Fruit fly (Drosophila melanogaster) whole organism, embryonic: ENCODE measurements around the gene Fancl.
A peak's percentile ranks its signal among the peaks of the same experiment; 100 is the strongest.

Experiments used
- Atf-2 ChIP-seq: fragments of 200-800 bp; sonication (Bioruptor generic); optimal IDR thresholded peaks from 2 replicates; lab custom pipeline; 2016; ENCODE audit warnings: missing biosample characterization, missing genetic modification characterization
- Blimp-1 ChIP-seq: fragments of 200-800 bp; sonication (Bioruptor generic); optimal IDR thresholded peaks from 3 replicates; lab custom pipeline; 2018; ENCODE audit warnings: missing biosample characterization, missing genetic modification characterization, mild to moderate bottlenecking, moderate library complexity, missing genetic modification reagents
- CG10147 ChIP-seq: fragments of 200-800 bp; sonication (Bioruptor generic); optimal IDR thresholded peaks from 2 replicates; lab custom pipeline; 2019; ENCODE audit warnings: missing biosample characterization, mild to moderate bottlenecking, missing genetic modification characterization, moderate library complexity
- CG11085 ChIP-seq: fragments of 200-800 bp; sonication (Bioruptor generic); IDR thresholded peaks from 2 replicates; pipeline ENCODE4 v1.3.6; 2022; ENCODE audit warnings: missing biosample characterization, missing genetic modification characterization
- CG11696 ChIP-seq: fragments of 200-800 bp; sonication (Bioruptor generic); IDR thresholded peaks from 2 replicates; pipeline ENCODE4 v1.3.6; 2022; ENCODE audit warnings: missing biosample characterization, missing genetic modification characterization
- CG12071 ChIP-seq: fragments of 200-800 bp; sonication (Bioruptor generic); optimal IDR thresholded peaks from 3 replicates; lab custom pipeline; 2018; ENCODE audit warnings: missing biosample characterization, mild to moderate bottlenecking, missing genetic modification characterization
- CG13296 ChIP-seq: fragments of 200-800 bp; sonication (Bioruptor generic); optimal IDR thresholded peaks from 3 replicates; lab custom pipeline; 2018; ENCODE audit warnings: missing biosample characterization, mild to moderate bottlenecking, missing genetic modification characterization
- CG14667 ChIP-seq: fragments of 200-800 bp; sonication (Bioruptor generic); IDR thresholded peaks from 2 replicates; pipeline ENCODE4 v1.3.6; 2022; ENCODE audit warnings: missing biosample characterization, missing genetic modification characterization
- CG15514 ChIP-seq: fragments of 200-800 bp; sonication (Bioruptor generic); optimal IDR thresholded peaks from 3 replicates; lab custom pipeline; 2017; ENCODE audit warnings: missing biosample characterization, missing genetic modification characterization, mild to moderate bottlenecking, moderate library complexity, missing genetic modification reagents
- CG17328 ChIP-seq: fragments of 200-800 bp; sonication (Bioruptor generic); IDR thresholded peaks from 2 replicates; pipeline ENCODE4 v1.3.6; 2022; ENCODE audit warnings: missing biosample characterization, missing genetic modification characterization
- CG18599 ChIP-seq: fragments of 200-800 bp; sonication (Bioruptor generic); optimal IDR thresholded peaks from 3 replicates; lab custom pipeline; 2017; ENCODE audit warnings: missing biosample characterization, missing genetic modification characterization, mild to moderate bottlenecking, moderate library complexity, missing genetic modification reagents
- CG2129 ChIP-seq: fragments of 200-800 bp; sonication (Bioruptor generic); IDR thresholded peaks from 2 replicates; pipeline ENCODE4 v1.3.6; 2022; ENCODE audit warnings: missing biosample characterization, missing genetic modification characterization; ENCODE audit not compliant: partially characterized antibody
- CG2678 ChIP-seq: fragments of 200-800 bp; sonication (Bioruptor generic); optimal IDR thresholded peaks from 3 replicates; lab custom pipeline; 2019; ENCODE audit warnings: missing biosample characterization, mild to moderate bottlenecking, missing genetic modification characterization, moderate library complexity
- CG31441 ChIP-seq: fragments of 200-800 bp; sonication (Bioruptor generic); IDR thresholded peaks from 2 replicates; pipeline ENCODE4 v1.3.6; 2022; ENCODE audit warnings: missing biosample characterization, missing genetic modification characterization
- CG32772 ChIP-seq: fragments of 200-800 bp; sonication (Bioruptor generic); IDR thresholded peaks from 2 replicates; pipeline ENCODE4 v1.3.6; 2022; ENCODE audit warnings: missing biosample characterization, missing genetic modification characterization
- CG33557 ChIP-seq: fragments of 200-800 bp; sonication (Bioruptor generic); optimal IDR thresholded peaks from 2 replicates; lab custom pipeline; 2019; ENCODE audit warnings: missing biosample characterization, mild to moderate bottlenecking, missing genetic modification characterization, moderate library complexity
- CG34224 ChIP-seq: fragments of 200-800 bp; sonication (Bioruptor generic); IDR thresholded peaks from 3 replicates; pipeline ENCODE4 v1.3.6; 2022; ENCODE audit warnings: missing biosample characterization, missing genetic modification characterization; ENCODE audit not compliant: partially characterized antibody
- CG5180 ChIP-seq: fragments of 200-800 bp; sonication (Bioruptor generic); optimal IDR thresholded peaks from 3 replicates; lab custom pipeline; 2017; ENCODE audit warnings: missing biosample characterization, missing genetic modification characterization, mild to moderate bottlenecking, moderate library complexity, missing genetic modification reagents
- CG7745 ChIP-seq: fragments of 200-800 bp; sonication (Bioruptor generic); optimal IDR thresholded peaks from 2 replicates; lab custom pipeline; 2018; ENCODE audit warnings: missing biosample characterization, mild to moderate bottlenecking, missing genetic modification characterization, moderate library complexity
- CG8089 ChIP-seq: fragments of 200-800 bp; sonication (Bioruptor generic); optimal IDR thresholded peaks from 3 replicates; lab custom pipeline; 2016; ENCODE audit warnings: missing biosample characterization, missing genetic modification characterization
- CG8359 ChIP-seq: fragments of 200-800 bp; sonication (Bioruptor generic); optimal IDR thresholded peaks from 2 replicates; lab custom pipeline; 2017; ENCODE audit warnings: missing biosample characterization, mild to moderate bottlenecking, missing genetic modification characterization, borderline replicate concordance
- CHES-1-like ChIP-seq: fragments of 200-800 bp; sonication (Bioruptor generic); optimal IDR thresholded peaks from 2 replicates; lab custom pipeline; 2016; ENCODE audit warnings: missing biosample characterization, missing genetic modification characterization
- CkIIα-i1 ChIP-seq: fragments of 200-800 bp; sonication (Bioruptor generic); IDR thresholded peaks from 2 replicates; pipeline ENCODE4 v1.3.6; 2022; ENCODE audit warnings: missing biosample characterization, missing genetic modification characterization
- Deaf1 ChIP-seq: fragments of 200-800 bp; optimal IDR thresholded peaks from 3 replicates; lab custom pipeline; 2019; ENCODE audit warnings: missing biosample characterization, mild to moderate bottlenecking, missing genetic modification characterization, moderate library complexity
- Ets97D ChIP-seq: fragments of 200-800 bp; sonication (Bioruptor generic); optimal IDR thresholded peaks from 3 replicates; lab custom pipeline; 2016; ENCODE audit warnings: missing biosample characterization, missing genetic modification characterization
- GATAe ChIP-seq: fragments of 200-800 bp; sonication (Bioruptor generic); conservative IDR thresholded peaks from 2 replicates; pipeline ENCODE4 v1.3.6; 2022; ENCODE audit warnings: missing biosample characterization, missing genetic modification characterization
- Hr78 ChIP-seq, 2 experiments: fragments of 200-800 bp in 1 of 2; fragments of >200 bp in 1 of 2; sonication (Bioruptor generic) in 1 of 2; optimal IDR thresholded peaks; 2 replicates each; lab custom pipeline; 2017 to 2019; ENCODE audit warnings: missing biosample characterization in 2 of 2, missing genetic modification characterization in 2 of 2, mild to moderate bottlenecking in 1 of 2, moderate library complexity in 1 of 2
- MTF-1 ChIP-seq: fragments of 200-800 bp; sonication (Bioruptor generic); optimal IDR thresholded peaks from 2 replicates; lab custom pipeline; 2018; ENCODE audit warnings: missing biosample characterization, mild to moderate bottlenecking, missing genetic modification characterization, borderline replicate concordance
- PHDP ChIP-seq: fragments of 200-800 bp; sonication (Bioruptor generic); optimal IDR thresholded peaks from 3 replicates; lab custom pipeline; 2018; ENCODE audit warnings: missing biosample characterization, mild to moderate bottlenecking, missing genetic modification characterization, moderate library complexity
- TFAM ChIP-seq: fragments of 200-800 bp; sonication (Bioruptor generic); optimal IDR thresholded peaks from 2 replicates; lab custom pipeline; 2017; ENCODE audit warnings: missing biosample characterization, missing genetic modification characterization, inconsistent platforms
- Usf ChIP-seq: fragments of 200-800 bp; sonication (Bioruptor generic); optimal IDR thresholded peaks from 2 replicates; lab custom pipeline; 2017; ENCODE audit warnings: missing genotype, missing biosample characterization, missing genetic modification characterization
- eve ChIP-seq, 2 experiments: fragments of >200 bp; optimal IDR thresholded peaks; 2 replicates each; lab custom pipeline; 2017; ENCODE audit warnings: missing biosample characterization in 2 of 2, missing genetic modification characterization in 2 of 2
- grau ChIP-seq: fragments of 200-800 bp; optimal IDR thresholded peaks from 3 replicates; lab custom pipeline; 2019; ENCODE audit warnings: missing biosample characterization, mild to moderate bottlenecking, missing genetic modification characterization, moderate library complexity
- her ChIP-seq: fragments of 200-800 bp; sonication (Bioruptor generic); optimal IDR thresholded peaks from 2 replicates; lab custom pipeline; 2016; ENCODE audit warnings: missing biosample characterization, missing genetic modification characterization
- ind ChIP-seq: fragments of 200-800 bp; sonication (Bioruptor generic); optimal IDR thresholded peaks from 3 replicates; lab custom pipeline; 2016; ENCODE audit warnings: missing biosample characterization, missing genetic modification characterization
- insv ChIP-seq, 2 experiments: fragments of 200-800 bp; sonication (Bioruptor generic); optimal IDR thresholded peaks; 3 replicates each; lab custom pipeline; 2016 to 2018; ENCODE audit warnings: missing biosample characterization in 2 of 2, missing genetic modification characterization in 2 of 2
- kay ChIP-seq: fragments of 200-800 bp; sonication (Bioruptor generic); optimal IDR thresholded peaks from 2 replicates; lab custom pipeline; 2016; ENCODE audit warnings: missing biosample characterization, missing genetic modification characterization
- luna ChIP-seq: fragments of 200-800 bp; sonication (Bioruptor generic); optimal IDR thresholded peaks from 2 replicates; lab custom pipeline; 2016; ENCODE audit warnings: missing biosample characterization, missing genetic modification characterization
- mam ChIP-seq: fragments of 200-800 bp; sonication (Bioruptor generic); optimal IDR thresholded peaks from 3 replicates; lab custom pipeline; 2016; ENCODE audit warnings: missing biosample characterization, missing genetic modification characterization
- nerfin-1 ChIP-seq: fragments of 200-800 bp; sonication (Bioruptor generic); optimal IDR thresholded peaks from 3 replicates; lab custom pipeline; 2019; ENCODE audit warnings: missing biosample characterization, mild to moderate bottlenecking, missing genetic modification characterization, moderate library complexity
- odd ChIP-seq: fragments of 200-800 bp; sonication (Bioruptor generic); optimal IDR thresholded peaks from 2 replicates; lab custom pipeline; 2017; ENCODE audit warnings: missing biosample characterization, mild to moderate bottlenecking, missing genetic modification characterization
- otp ChIP-seq: fragments of 200-800 bp; sonication (Bioruptor generic); IDR thresholded peaks from 3 replicates; pipeline ENCODE4, ENCODE4 v1.3.6; 2022; ENCODE audit warnings: missing biosample characterization, missing genetic modification characterization
- pzg ChIP-seq: fragments of 200-800 bp; sonication (Bioruptor generic); optimal IDR thresholded peaks from 3 replicates; lab custom pipeline; 2018; ENCODE audit warnings: missing biosample characterization, mild to moderate bottlenecking, missing genetic modification characterization, moderate library complexity
- sna ChIP-seq: fragments of 200-800 bp; sonication (Bioruptor generic); IDR thresholded peaks from 2 replicates; pipeline ENCODE4 v1.3.6; 2022; ENCODE audit warnings: missing biosample characterization, missing genetic modification characterization; ENCODE audit not compliant: partially characterized antibody
- tap ChIP-seq: fragments of 200-800 bp; optimal IDR thresholded peaks from 3 replicates; lab custom pipeline; 2019; ENCODE audit warnings: missing biosample characterization, mild to moderate bottlenecking, missing genetic modification characterization, moderate library complexity
- wek ChIP-seq: fragments of 200-800 bp; sonication (Bioruptor generic); optimal IDR thresholded peaks from 3 replicates; lab custom pipeline; 2018; ENCODE audit warnings: missing biosample characterization, mild to moderate bottlenecking, missing genetic modification characterization, moderate library complexity
- zf30C ChIP-seq: fragments of 200-800 bp; sonication (Bioruptor generic); optimal IDR thresholded peaks from 3 replicates; lab custom pipeline; 2018; ENCODE audit warnings: missing biosample characterization, mild to moderate bottlenecking, missing genetic modification characterization

Fancl gene

dm6 chr3R:10097531-10098295 lies 45.0 kb upstream of the Fancl start (continued):
- TF ChIP-seq her (GFP tag; lab: Kevin White, UChicago) (peak; percentile 66), insv (GFP tag; optimal IDR thresholded peaks at IDR 0.05; lab: Kevin White, UChicago) (no peak), CHES-1-like (GFP tag; lab: Kevin White, UChicago) (peak; percentile 68), CG15514 (GFP tag; lab: Kevin White, UChicago) (peak; percentile 63), tap (tag; lab: Kevin White, UChicago) (peak; percentile 76), TFAM (GFP tag; lab: Kevin White, UChicago) (no peak), kay (GFP tag; lab: Kevin White, UChicago) (peak; percentile 38), GATAe (peak; percentile 20; the same call in 1 of the 2 replicates), CG8089 (GFP tag; lab: Kevin White, UChicago) (peak; percentile 5), eve (GFP tag; optimal IDR thresholded peaks at IDR 0.05; lab: Kevin White, UChicago) (peak in 1 of 2 experiments; percentile 85), Hr78 (GFP tag; optimal IDR thresholded peaks at IDR 0.05; lab: Kevin White, UChicago) (peak in 1 of 2 experiments; percentile 88), Ets97D (GFP tag; lab: Kevin White, UChicago) (peak; percentile 42), odd (GFP tag; lab: Kevin White, UChicago) (peak; percentile 62), CG2678 (tag; lab: Kevin White, UChicago) (peak; percentile 82), luna (peak; percentile 55), ind (GFP tag; lab: Kevin White, UChicago) (peak; percentile 74), nerfin-1 (peak; percentile 24), CG11085 (GFP tag; lab: Robert Waterston, UW) (0 out of 2 replicates have a peak, but pooled peaks have one; percentile 25), zf30C (GFP tag; lab: Kevin White, UChicago) (no peak), CG11696 (GFP tag; lab: Robert Waterston, UW) (peak; percentile 36; the same call in 1 of the 2 replicates), CG32772 (GFP tag; lab: Robert Waterston, UW) (peak; percentile 22; the same call in 1 of the 2 replicates), CG14667 (GFP tag; lab: Robert Waterston, UW) (peak; percentile 52; the same call in 1 of the 2 replicates), CG18599 (GFP tag; lab: Kevin White, UChicago) (peak; percentile 87), CG8359 (GFP tag; lab: Kevin White, UChicago) (no peak), PHDP (tag; lab: Kevin White, UChicago) (peak; percentile 67), Usf (GFP tag; lab: Kevin White, UChicago) (peak; percentile 47), Deaf1 (tag; lab: Kevin White, UChicago) (peak; percentile 68), CkIIα-i1 (GFP tag; lab: Robert Waterston, UW) (0 out of 2 replicates have a peak, but pooled peaks have one; percentile 37), pzg (GFP tag; lab: Kevin White, UChicago) (no peak), CG12071 (GFP tag; lab: Kevin White, UChicago) (peak; percentile 48), CG31441 (GFP tag; lab: Robert Waterston, UW) (peak; percentile 68), CG10147 (GFP tag; lab: Kevin White, UChicago) (peak; percentile 48), mam (GFP tag; lab: Kevin White, UChicago) (peak; percentile 69), CG13296 (GFP tag; lab: Kevin White, UChicago) (peak; percentile 78), CG5180 (GFP tag; lab: Kevin White, UChicago) (peak; percentile 27), Blimp-1 (peak; percentile 51), CG34224 (GFP tag; lab: Robert Waterston, UW) (peak; percentile 35; the same call in 1 of the 3 replicates), CG7745 (tag; lab: Kevin White, UChicago) (no peak), CG2129 (GFP tag; lab: Robert Waterston, UW) (no peak), sna (GFP tag; lab: Robert Waterston, UW) (no peak), CG17328 (GFP tag; lab: Robert Waterston, UW) (peak; percentile 56; the same call in 1 of the 2 replicates), CG33557 (GFP tag; lab: Kevin White, UChicago) (no peak), grau (tag; lab: Kevin White, UChicago) (peak; percentile 73), wek (GFP tag; lab: Kevin White, UChicago) (peak; percentile 39), MTF-1 (GFP tag; lab: Kevin White, UChicago) (no peak), Atf-2 (GFP tag; lab: Kevin White, UChicago) (peak; percentile 43), otp (GFP tag; lab: Robert Waterston, UW) (no peak)
